Worm (Caenorhabditis elegans): Measurements from ENCODE around the gene cdk-5.

cdk-5 gene

ce11 chrIII:13430162-13430561, 36.0 kb downstream of the cdk-5 start, which contains the start of gene trf-1:
TSS of gene trf-1 (plus strand) at chrIII:13430462.
- TF ChIP-seq dao-5 (tag; optimal IDR thresholded peaks at IDR 0.05) = no peak
- no peak for TF ChIP-seq him-1 (tag; optimal IDR thresholded peaks at IDR 0.05)
- no peak for TF ChIP-seq W03F9.2 (tag; optimal IDR thresholded peaks at IDR 0.05)

ce11 chrIII:13429668-13430067, 36.5 kb downstream of the cdk-5 start, which contains the start of gene bli-5:
TSS of gene bli-5 (minus strand) at chrIII:13429768.
- TF ChIP-seq dao-5 (tag; optimal IDR thresholded peaks at IDR 0.05) = no peak
- no peak for TF ChIP-seq him-1 (tag; optimal IDR thresholded peaks at IDR 0.05)
- TF ChIP-seq W03F9.2 (tag; optimal IDR thresholded peaks at IDR 0.05) = no peak

ce11 chrIII:13427817-13428216, 38.3 kb downstream of the cdk-5 start:
- no peak for TF ChIP-seq W03F9.2 (tag; optimal IDR thresholded peaks at IDR 0.05)
- no peak for TF ChIP-seq him-1 (tag; optimal IDR thresholded peaks at IDR 0.05)
- TF ChIP-seq dao-5 (tag; optimal IDR thresholded peaks at IDR 0.05) = no peak

ce11 chrIII:13426036-13426435, 40.1 kb downstream of the cdk-5 start, which contains the start of gene cope-1:
TSS of gene cope-1 (plus strand) at chrIII:13426264.
- TF ChIP-seq him-1 (tag; optimal IDR thresholded peaks at IDR 0.05) (no peak), dao-5 (tag; optimal IDR thresholded peaks at IDR 0.05) (no peak), W03F9.2 (tag; optimal IDR thresholded peaks at IDR 0.05) (no peak)

ce11 chrIII:13423414-13423813, 42.7 kb downstream of the cdk-5 start, which contains the start of gene exo-1:
TSS of gene exo-1 (plus strand) at chrIII:13423514.
- peak; percentile 87 for TF ChIP-seq W03F9.2 (tag; optimal IDR thresholded peaks at IDR 0.05)
- TF ChIP-seq dao-5 (tag; optimal IDR thresholded peaks at IDR 0.05) = no peak
- no peak for TF ChIP-seq him-1 (tag; optimal IDR thresholded peaks at IDR 0.05)

- no peak for TF ChIP-seq dao-5 (tag; optimal IDR thresholded peaks at IDR 0.05)
- no peak for TF ChIP-seq W03F9.2 (tag; optimal IDR thresholded peaks at IDR 0.05)
- TF ChIP-seq him-1 (tag; optimal IDR thresholded peaks at IDR 0.05) = no peak
Observed at ce11 chrIII:13418975-13419374, 47.2 kb downstream of the cdk-5 start.
